Fruit fly (Drosophila melanogaster) whole organism, embryonic: Measurements from ENCODE around the gene CG42272.

Source experiments
- Antp ChIP-seq: fragments of 200-800 bp; sonication (Bioruptor generic); optimal IDR thresholded peaks from 3 replicates; lab custom pipeline; 2016; ENCODE audit warnings: missing biosample characterization, missing genetic modification characterization
- BEAF-32 ChIP-seq: fragments of 200-800 bp; sonication (Bioruptor generic); optimal IDR thresholded peaks from 3 replicates; lab custom pipeline; 2017; ENCODE audit warnings: missing biosample characterization, missing genetic modification characterization, mild to moderate bottlenecking, moderate library complexity, missing genetic modification reagents
- Bgb ChIP-seq: fragments of 200-800 bp; sonication (Bioruptor generic); IDR thresholded peaks from 2 replicates; pipeline ENCODE4 v1.3.6; 2022; ENCODE audit warnings: missing biosample characterization, missing genetic modification characterization; ENCODE audit not compliant: partially characterized antibody
- CG10654 ChIP-seq: fragments of 200-800 bp; sonication (Bioruptor generic); optimal IDR thresholded peaks from 2 replicates; lab custom pipeline; 2016; ENCODE audit warnings: missing biosample characterization, missing genetic modification characterization
- CG10979 ChIP-seq: fragments of 200-800 bp; sonication (Bioruptor generic); optimal IDR thresholded peaks from 2 replicates; lab custom pipeline; 2018; ENCODE audit warnings: missing biosample characterization, mild to moderate bottlenecking, missing genetic modification characterization, moderate library complexity
- CG12219 ChIP-seq: fragments of 200-800 bp; sonication (Bioruptor generic); optimal IDR thresholded peaks from 3 replicates; lab custom pipeline; 2018; ENCODE audit warnings: missing biosample characterization, mild to moderate bottlenecking, missing genetic modification characterization
- CG12391 ChIP-seq: fragments of 200-800 bp; sonication (Bioruptor generic); optimal IDR thresholded peaks from 3 replicates; lab custom pipeline; 2018; ENCODE audit warnings: missing biosample characterization, mild to moderate bottlenecking, missing genetic modification characterization, moderate library complexity
- CG13287 ChIP-seq: fragments of 200-800 bp; sonication (Bioruptor generic); IDR thresholded peaks from 2 replicates; pipeline ENCODE4 v1.3.6; 2022; ENCODE audit warnings: missing biosample characterization, missing genetic modification characterization; ENCODE audit not compliant: partially characterized antibody
- CG13424 ChIP-seq: fragments of 200-800 bp; sonication (Bioruptor generic); optimal IDR thresholded peaks from 2 replicates; lab custom pipeline; 2019; ENCODE audit warnings: missing biosample characterization, mild to moderate bottlenecking, missing genetic modification characterization, moderate library complexity
- CG13894 ChIP-seq: fragments of 200-800 bp; sonication (Bioruptor generic); optimal IDR thresholded peaks from 3 replicates; lab custom pipeline; 2018; ENCODE audit warnings: missing biosample characterization, mild to moderate bottlenecking, missing genetic modification characterization, moderate library complexity
- CG1603 ChIP-seq: fragments of 200-800 bp; sonication (Bioruptor generic); optimal IDR thresholded peaks from 2 replicates; lab custom pipeline; 2019; ENCODE audit warnings: missing biosample characterization, mild to moderate bottlenecking, missing genetic modification characterization, moderate library complexity
- CG17568 ChIP-seq: fragments of 200-800 bp; sonication (Bioruptor generic); optimal IDR thresholded peaks from 2 replicates; lab custom pipeline; 2018; ENCODE audit warnings: missing biosample characterization, mild to moderate bottlenecking, missing genetic modification characterization, moderate library complexity
- CG18262 ChIP-seq: fragments of 200-800 bp; optimal IDR thresholded peaks from 3 replicates; lab custom pipeline; 2019; ENCODE audit warnings: missing biosample characterization, mild to moderate bottlenecking, missing genetic modification characterization, moderate library complexity
- CG18599 ChIP-seq: fragments of 200-800 bp; sonication (Bioruptor generic); optimal IDR thresholded peaks from 3 replicates; lab custom pipeline; 2017; ENCODE audit warnings: missing biosample characterization, missing genetic modification characterization, mild to moderate bottlenecking, moderate library complexity, missing genetic modification reagents
- CG2712 ChIP-seq: fragments of 200-800 bp; optimal IDR thresholded peaks from 3 replicates; lab custom pipeline; 2019; ENCODE audit warnings: missing biosample characterization, mild to moderate bottlenecking, missing genetic modification characterization, moderate library complexity
- CG30431 ChIP-seq: fragments of 200-800 bp; sonication (Bioruptor generic); optimal IDR thresholded peaks from 2 replicates; lab custom pipeline; 2017; ENCODE audit warnings: missing biosample characterization, missing genetic modification characterization
- Chrac-16 ChIP-seq: fragments of 200-800 bp; sonication (Bioruptor generic); optimal IDR thresholded peaks from 3 replicates; lab custom pipeline; 2016; ENCODE audit warnings: missing biosample characterization, missing genetic modification characterization
- Dad ChIP-seq: fragments of 200-800 bp; sonication (Bioruptor generic); optimal IDR thresholded peaks from 3 replicates; lab custom pipeline; 2016; ENCODE audit warnings: missing biosample characterization, missing genetic modification characterization
- Dbx ChIP-seq: fragments of 200-800 bp; sonication (Bioruptor generic); IDR thresholded peaks from 3 replicates; pipeline ENCODE4 v1.3.6; 2022; ENCODE audit warnings: missing biosample characterization, missing genetic modification characterization
- Doc3 ChIP-seq: fragments of 200-800 bp; sonication (Bioruptor generic); IDR thresholded peaks from 3 replicates; pipeline ENCODE4 v1.3.6; 2022; ENCODE audit warnings: missing biosample characterization, missing genetic modification characterization; ENCODE audit not compliant: partially characterized antibody
- Dp ChIP-seq: fragments of 200-800 bp; sonication (Bioruptor generic); optimal IDR thresholded peaks from 2 replicates; lab custom pipeline; 2018; ENCODE audit warnings: missing biosample characterization, mild to moderate bottlenecking, missing genetic modification characterization, moderate library complexity
- E2f2 ChIP-seq: fragments of 200-800 bp; sonication (Bioruptor generic); IDR thresholded peaks from 2 replicates; pipeline ENCODE4 v1.3.6; 2022; ENCODE audit warnings: missing biosample characterization, missing genetic modification characterization
- Eip74EF ChIP-seq, 2 experiments: fragments of 200-800 bp in 1 of 2; fragments of >200 bp in 1 of 2; sonication (Bioruptor generic) in 1 of 2; optimal IDR thresholded peaks; 2 replicates each; lab custom pipeline; 2017 to 2019; ENCODE audit warnings: missing biosample characterization in 2 of 2, missing genetic modification characterization in 2 of 2, mild to moderate bottlenecking in 1 of 2, moderate library complexity in 1 of 2
- Fer1 ChIP-seq: fragments of 200-800 bp; sonication (Bioruptor generic); optimal IDR thresholded peaks from 2 replicates; lab custom pipeline; 2017; ENCODE audit warnings: missing biosample characterization, mild to moderate bottlenecking, missing genetic modification characterization
- HLHmδ ChIP-seq: fragments of 200-800 bp; sonication (Bioruptor generic); optimal IDR thresholded peaks from 2 replicates; lab custom pipeline; 2018; ENCODE audit warnings: missing biosample characterization, mild to moderate bottlenecking, missing genetic modification characterization, moderate library complexity
- HmgD ChIP-seq: fragments of 200-800 bp; sonication (Bioruptor generic); optimal IDR thresholded peaks from 3 replicates; lab custom pipeline; 2016; ENCODE audit warnings: missing biosample characterization, missing genetic modification characterization
- Hr51 ChIP-seq, 2 experiments: fragments of 200-800 bp; sonication (Bioruptor generic); optimal IDR thresholded peaks; 2 replicates in 1 of 2; 3 replicates in 1 of 2; lab custom pipeline; 2016 to 2018; ENCODE audit warnings: missing biosample characterization in 2 of 2, missing genetic modification characterization in 2 of 2, mild to moderate bottlenecking in 1 of 2, moderate library complexity in 1 of 2
- Hr78 ChIP-seq, 2 experiments: fragments of 200-800 bp in 1 of 2; fragments of >200 bp in 1 of 2; sonication (Bioruptor generic) in 1 of 2; optimal IDR thresholded peaks; 2 replicates each; lab custom pipeline; 2017 to 2019; ENCODE audit warnings: missing biosample characterization in 2 of 2, missing genetic modification characterization in 2 of 2, mild to moderate bottlenecking in 1 of 2, moderate library complexity in 1 of 2
- MBD-R2 ChIP-seq: fragments of 200-800 bp; sonication (Bioruptor generic); IDR thresholded peaks from 2 replicates; pipeline ENCODE4 v1.3.6; 2022; ENCODE audit warnings: missing biosample characterization, missing genetic modification characterization
- Meics ChIP-seq: fragments of 200-800 bp; sonication (Bioruptor generic); optimal IDR thresholded peaks from 2 replicates; lab custom pipeline; 2017; ENCODE audit warnings: missing biosample characterization, mild to moderate bottlenecking, missing genetic modification characterization
- NC2β ChIP-seq: fragments of 200-800 bp; sonication (Bioruptor generic); optimal IDR thresholded peaks from 2 replicates; lab custom pipeline; 2016; ENCODE audit warnings: missing biosample characterization, missing genetic modification characterization
- Nf-YC ChIP-seq: fragments of 200-800 bp; optimal IDR thresholded peaks from 3 replicates; lab custom pipeline; 2019; ENCODE audit warnings: missing biosample characterization, mild to moderate bottlenecking, missing genetic modification characterization, moderate library complexity
- Pdp1 ChIP-seq, 2 experiments: fragments of 200-800 bp; sonication (Bioruptor generic); optimal IDR thresholded peaks; 3 replicates each; lab custom pipeline; 2016; ENCODE audit warnings: missing biosample characterization in 2 of 2, missing genetic modification characterization in 2 of 2, mild to moderate bottlenecking in 1 of 2, moderate library complexity in 1 of 2
- Scr ChIP-seq: fragments of 200-800 bp; sonication (Bioruptor generic); IDR thresholded peaks from 2 replicates; pipeline ENCODE4 v1.3.6; 2022; ENCODE audit warnings: missing biosample characterization, missing genetic modification characterization; ENCODE audit not compliant: partially characterized antibody
- Stat92E ChIP-seq, 3 experiments: fragments of >200 bp in 2 of 3; fragments of 200-800 bp in 1 of 3; sonication (Bioruptor generic) in 1 of 3; optimal IDR thresholded peaks; 2 replicates each; lab custom pipeline; 2017 to 2019; ENCODE audit warnings: missing biosample characterization in 3 of 3, missing genetic modification characterization in 3 of 3, mild to moderate bottlenecking in 1 of 3, moderate library complexity in 1 of 3
- az2 ChIP-seq: fragments of 200-800 bp; sonication (Bioruptor generic); optimal IDR thresholded peaks from 3 replicates; lab custom pipeline; 2016; ENCODE audit warnings: missing biosample characterization, missing genetic modification characterization
- bsh ChIP-seq, 2 experiments: fragments of 200-800 bp; sonication (Bioruptor generic); optimal IDR thresholded peaks; 2 replicates each; lab custom pipeline; 2017 to 2018; ENCODE audit warnings: mild to moderate bottlenecking in 2 of 2, missing biosample characterization in 2 of 2, missing genetic modification characterization in 2 of 2, moderate library complexity in 1 of 2
- btn ChIP-seq: fragments of 200-800 bp; sonication (Bioruptor generic); optimal IDR thresholded peaks from 2 replicates; lab custom pipeline; 2016; ENCODE audit warnings: missing biosample characterization, missing genetic modification characterization
- dpn ChIP-seq, 2 experiments: fragments of 200-800 bp; sonication (Bioruptor generic); optimal IDR thresholded peaks; 3 replicates each; lab custom pipeline; 2016; ENCODE audit warnings: missing biosample characterization in 2 of 2, missing genetic modification characterization in 2 of 2
- ind ChIP-seq: fragments of 200-800 bp; sonication (Bioruptor generic); optimal IDR thresholded peaks from 3 replicates; lab custom pipeline; 2016; ENCODE audit warnings: missing biosample characterization, missing genetic modification characterization
- nmo ChIP-seq: fragments of 200-800 bp; sonication (Bioruptor generic); optimal IDR thresholded peaks from 2 replicates; lab custom pipeline; 2018; ENCODE audit warnings: missing biosample characterization, mild to moderate bottlenecking, missing genetic modification characterization, moderate library complexity
- phol ChIP-seq: fragments of 200-800 bp; sonication (Bioruptor generic); optimal IDR thresholded peaks from 3 replicates; lab custom pipeline; 2018; ENCODE audit warnings: missing biosample characterization, mild to moderate bottlenecking, missing genetic modification characterization, moderate library complexity
- scrt ChIP-seq: fragments of 200-800 bp; sonication (Bioruptor generic); optimal IDR thresholded peaks from 2 replicates; lab custom pipeline; 2018; ENCODE audit warnings: missing biosample characterization, mild to moderate bottlenecking, missing genetic modification characterization, moderate library complexity
- shn ChIP-seq: fragments of 200-800 bp; sonication (Bioruptor generic); optimal IDR thresholded peaks from 3 replicates; lab custom pipeline; 2016; ENCODE audit warnings: missing biosample characterization, missing genetic modification characterization
- sob ChIP-seq: fragments of 200-800 bp; sonication (Bioruptor generic); IDR thresholded peaks from 2 replicates; pipeline ENCODE4 v1.3.6; 2022; ENCODE audit warnings: missing biosample characterization, missing genetic modification characterization
- tup ChIP-seq: fragments of 200-800 bp; sonication (Bioruptor generic); optimal IDR thresholded peaks from 2 replicates; lab custom pipeline; 2016; ENCODE audit warnings: missing biosample characterization, mild to moderate bottlenecking, missing genetic modification characterization, moderate library complexity
- unpg ChIP-seq: fragments of 200-800 bp; sonication (Bioruptor generic); optimal IDR thresholded peaks from 3 replicates; lab custom pipeline; 2018; ENCODE audit warnings: missing biosample characterization, mild to moderate bottlenecking, missing genetic modification characterization, moderate library complexity

The CG42272 gene

DNA sequence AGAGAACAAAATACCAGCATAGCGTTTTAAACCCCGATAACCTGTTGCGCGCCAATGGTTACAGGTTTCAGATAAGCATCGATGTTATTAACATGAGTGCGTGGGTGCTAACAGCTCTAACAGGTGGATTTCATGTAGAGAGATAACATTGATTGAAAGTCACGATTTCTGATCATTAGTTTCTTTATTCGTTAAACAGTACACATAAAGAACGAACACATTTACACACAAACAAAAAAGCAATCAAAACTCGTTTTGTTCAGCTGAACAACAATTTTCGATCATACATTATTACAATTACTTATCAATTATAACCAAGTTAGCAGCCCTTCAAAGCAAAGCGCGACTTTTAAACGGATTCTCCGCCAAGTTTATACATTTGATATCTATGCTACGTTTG is 13.2 kb upstream of the CG42272 start (continued):
- TF ChIP-seq Hr78 (GFP tag; optimal IDR thresholded peaks at IDR 0.05; lab: Kevin White, UChicago) (no peak), Nf-YC (tag; lab: Kevin White, UChicago) (peak; percentile 26), Fer1 (GFP tag; lab: Kevin White, UChicago) (peak; percentile 72), btn (no peak), Scr (peak; percentile 30; the same call in 1 of the 2 replicates), scrt (GFP tag; lab: Kevin White, UChicago) (peak; percentile 84), CG18262 (tag; lab: Kevin White, UChicago) (peak; percentile 22), shn (GFP tag; lab: Kevin White, UChicago) (no peak), CG12391 (tag; lab: Kevin White, UChicago) (peak; percentile 47), Doc3 (GFP tag; lab: Robert Waterston, UW) (0 out of 3 replicates have a peak, but pooled peaks have one; percentile 17), CG2712 (tag; lab: Kevin White, UChicago) (peak; percentile 52), BEAF-32 (GFP tag; lab: Kevin White, UChicago) (peak; percentile 30), CG13424 (peak; percentile 45), dpn (GFP tag; optimal IDR thresholded peaks at IDR 0.05; lab: Kevin White, UChicago) (peak; percentile 22 to 46), MBD-R2 (GFP tag; lab: Robert Waterston, UW) (no peak; the same call in 1 of the 2 replicates), CG13287 (GFP tag; lab: Robert Waterston, UW) (peak; percentile 48; the same call in 1 of the 2 replicates), unpg (peak; percentile 45), Dad (peak; percentile 18), phol (tag; lab: Kevin White, UChicago) (peak; percentile 35), Antp (GFP tag; lab: Kevin White, UChicago) (peak; percentile 2), az2 (peak; percentile 32), bsh (GFP tag; optimal IDR thresholded peaks at IDR 0.05; lab: Kevin White, UChicago) (peak in 1 of 2 experiments; percentile 37), CG10654 (GFP tag; lab: Kevin White, UChicago) (peak; percentile 23), Pdp1 (GFP tag; optimal IDR thresholded peaks at IDR 0.05; lab: Kevin White, UChicago) (peak; percentile 31 to 43), CG18599 (GFP tag; lab: Kevin White, UChicago) (peak; percentile 58), Dp (peak; percentile 93), CG1603 (tag; lab: Kevin White, UChicago) (peak; percentile 71), CG13894 (tag; lab: Kevin White, UChicago) (peak; percentile 10), CG17568 (GFP tag; lab: Kevin White, UChicago) (no peak), CG12219 (GFP tag; lab: Kevin White, UChicago) (no peak), Hr51 (GFP tag; optimal IDR thresholded peaks at IDR 0.05; lab: Kevin White, UChicago) (no peak), CG10979 (peak; percentile 16), HLHmδ (no peak), Meics (GFP tag; lab: Kevin White, UChicago) (no peak), CG30431 (GFP tag; lab: Kevin White, UChicago) (no peak), nmo (GFP tag; lab: Kevin White, UChicago) (peak; percentile 16), Chrac-16 (peak; percentile 22), NC2β (GFP tag; lab: Kevin White, UChicago) (peak; percentile 45), tup (no peak), Bgb (GFP tag; lab: Robert Waterston, UW) (no peak), ind (peak; percentile 35), HmgD (GFP tag; lab: Kevin White, UChicago) (no peak), E2f2 (GFP tag; lab: Robert Waterston, UW) (peak; percentile 95), Stat92E (GFP tag; optimal IDR thresholded peaks at IDR 0.05; lab: Kevin White, UChicago) (peak in 1 of 3 experiments; percentile 28), sob (GFP tag; lab: Robert Waterston, UW) (peak; percentile 6; the same call in 1 of the 2 replicates), Eip74EF (GFP tag; optimal IDR thresholded peaks at IDR 0.05; lab: Kevin White, UChicago) (no peak), Dbx (0 out of 3 replicates have a peak, but pooled peaks have one; percentile 31)
